Worm (Caenorhabditis elegans) whole organism, L1 larva: ENCODE measurements around the gene fbxa-43.
"Not testable (repeated sequence)": the region's sequence is repeated elsewhere in the genome, so short reads cannot be mapped to it uniquely, and the experiment has no call there.

Source experiments
- F16B12.6 ChIP-seq: fragments of 150-350 bp; optimal IDR thresholded peaks from 2 replicates; lab custom pipeline; 2014; ENCODE audit warnings: missing biosample characterization, missing genetic modification characterization
- aha-1 ChIP-seq: fragments of 150-350 bp; optimal IDR thresholded peaks from 2 replicates; lab custom pipeline; 2014; ENCODE audit warnings: missing biosample characterization, missing genetic modification characterization
- alr-1 ChIP-seq: fragments of 200-800 bp; sonication (Bioruptor generic); optimal IDR thresholded peaks from 2 replicates; lab custom pipeline; 2018; ENCODE audit warnings: borderline replicate concordance, mild to moderate bottlenecking, missing genetic modification characterization, missing compliant biosample characterization
- blmp-1 ChIP-seq: fragments of 150-350 bp; optimal IDR thresholded peaks from 2 replicates; lab custom pipeline; 2014; ENCODE audit warnings: missing biosample characterization, missing genetic modification characterization
- ceh-90 ChIP-seq: sonication (generic microtip); optimal IDR thresholded peaks from 2 replicates; lab custom pipeline; 2016; ENCODE audit warnings: missing genetic modification characterization, missing compliant biosample characterization
- dsc-1 ChIP-seq: sonication (generic microtip); optimal IDR thresholded peaks from 2 replicates; lab custom pipeline; 2016; ENCODE audit warnings: mild to moderate bottlenecking, missing genetic modification characterization, missing compliant biosample characterization
- fkh-4 ChIP-seq: sonication (generic microtip); optimal IDR thresholded peaks from 2 replicates; lab custom pipeline; 2016; ENCODE audit warnings: missing compliant biosample characterization, missing genetic modification characterization, borderline replicate concordance
- mdl-1 ChIP-seq, 2 experiments: fragments of 150-350 bp; optimal IDR thresholded peaks; 2 replicates each; lab custom pipeline; 2014 to 2017; ENCODE audit warnings: missing biosample characterization in 2 of 2, missing genetic modification characterization in 2 of 2, inconsistent platforms in 1 of 2
- nhr-237 ChIP-seq: fragments of 150-350 bp; optimal IDR thresholded peaks from 2 replicates; lab custom pipeline; 2014; ENCODE audit warnings: missing biosample characterization, missing genetic modification characterization
- nhr-28 ChIP-seq: fragments of 150-350 bp; optimal IDR thresholded peaks from 2 replicates; lab custom pipeline; 2014; ENCODE audit warnings: missing biosample characterization, missing genetic modification characterization
- skn-1 ChIP-seq: fragments of 150-350 bp; optimal IDR thresholded peaks from 2 replicates; lab custom pipeline; 2014; ENCODE audit warnings: missing biosample characterization, missing genetic modification characterization
- unc-62 ChIP-seq: fragments of 150-350 bp; optimal IDR thresholded peaks from 2 replicates; lab custom pipeline; 2014; ENCODE audit warnings: missing biosample characterization, missing genetic modification reagents, missing genetic modification characterization

ce11 chrIII:2261353-2261752 lies 2.6 kb upstream of the fbxa-43 start, which contains the start of gene fbxa-42:
- TF ChIP-seq blmp-1; mdl-1 (tag; optimal IDR thresholded peaks at IDR 0.05; lab: Kevin White, UChicago); nhr-28; nhr-237 (tag; lab: Kevin White, UChicago); alr-1 (tag; lab: Kevin White, UChicago); F16B12.6 (tag; lab: Kevin White, UChicago); ceh-90 (tag; lab: Kevin White, UChicago); aha-1; skn-1 (tag; lab: Kevin White, UChicago); fkh-4 (tag; lab: Kevin White, UChicago); unc-62 (GFP tag; lab: Kevin White, UChicago); dsc-1: not testable (repeated sequence)
